Fruit fly (Drosophila melanogaster): ENCODE data around the gene CG8010.

CG8010 gene

dm6 chrX:19281271-19281670 is 12.6 kb upstream of the CG8010 start (continued):
- peak; percentile 52 for TF ChIP-seq BtbVII (GFP tag; optimal IDR thresholded peaks at IDR 0.05)
- TF ChIP-seq sob (GFP tag; IDR thresholded peaks at IDR 0.05), result 0 out of 2 replicates have a peak, but pooled peaks have one; percentile 12
- TF ChIP-seq schlank (tag; optimal IDR thresholded peaks at IDR 0.05), result no peak
- peak; percentile 41 for TF ChIP-seq CG15269 (tag; optimal IDR thresholded peaks at IDR 0.05)
- no peak for TF ChIP-seq CG2678 (tag; optimal IDR thresholded peaks at IDR 0.05)
- no peak for TF ChIP-seq sim (GFP tag; IDR thresholded peaks at IDR 0.05)
- TF ChIP-seq Med (GFP tag), result peak; percentile 75
- peak; percentile 17; the same call in 1 of the 3 replicates for TF ChIP-seq Aef1 (GFP tag; IDR thresholded peaks at IDR 0.05)
- peak; percentile 63; the same call in 1 of the 2 replicates for TF ChIP-seq CG32532 (GFP tag; IDR thresholded peaks at IDR 0.05)
- TF ChIP-seq Antp (GFP tag; optimal IDR thresholded peaks at IDR 0.05), result no peak
- TF ChIP-seq CG13424 (tag; optimal IDR thresholded peaks at IDR 0.05), result peak; percentile 6
- TF ChIP-seq abd-A (tag; optimal IDR thresholded peaks at IDR 0.05), result no peak
- TF ChIP-seq CG3281 (GFP tag; optimal IDR thresholded peaks at IDR 0.05), result peak; percentile 22
- peak; percentile 9 for TF ChIP-seq CG12155 (GFP tag; optimal IDR thresholded peaks at IDR 0.05)
- no peak for TF ChIP-seq Awh (GFP tag; IDR thresholded peaks at IDR 0.05)
- TF ChIP-seq Xrp1 (GFP tag; IDR thresholded peaks at IDR 0.05), result peak; percentile 34; the same call in 1 of the 2 replicates
- no peak for TF ChIP-seq CG15696 (tag; optimal IDR thresholded peaks at IDR 0.05)
- peak; percentile 56 for TF ChIP-seq Meics (GFP tag; optimal IDR thresholded peaks at IDR 0.05)
- TF ChIP-seq CG1529 (GFP tag; optimal IDR thresholded peaks at IDR 0.05), result no peak
- peak; percentile 3 for TF ChIP-seq tin (GFP tag; optimal IDR thresholded peaks at IDR 0.05)
- no peak for TF ChIP-seq CG8290 (GFP tag; optimal IDR thresholded peaks at IDR 0.05)
- TF ChIP-seq CG8290 (tag; optimal IDR thresholded peaks at IDR 0.05), result peak in 1 of 2 experiments; percentile 59

- TF ChIP-seq Xbp1 (GFP tag; optimal IDR thresholded peaks at IDR 0.05) (no peak), zfh2 (GFP tag; optimal IDR thresholded peaks at IDR 0.05) (no peak), Pdp1 (GFP tag; optimal IDR thresholded peaks at IDR 0.05) (no peak), pfk (GFP tag; optimal IDR thresholded peaks at IDR 0.05) (no peak), pzg (GFP tag; optimal IDR thresholded peaks at IDR 0.05) (no peak), CG2889 (GFP tag; IDR thresholded peaks at IDR 0.05) (no peak), CG9797 (GFP tag; optimal IDR thresholded peaks at IDR 0.05) (no peak), CG4617 (GFP tag; optimal IDR thresholded peaks at IDR 0.05; ENCODE audit: borderline replicate concordance) (no peak), Ets65A (GFP tag) (peak; percentile 70), klu (GFP tag; IDR thresholded peaks at IDR 0.05) (no peak), Med (GFP tag) (peak; percentile 50), CG33213 (GFP tag; optimal IDR thresholded peaks at IDR 0.05) (no peak), sens (GFP tag) (peak; percentile 22), YL-1 (GFP tag; optimal IDR thresholded peaks at IDR 0.05) (no peak)
Measured at dm6 chrX:19280685-19281084, 12.0 kb upstream of the CG8010 start.

DNA sequence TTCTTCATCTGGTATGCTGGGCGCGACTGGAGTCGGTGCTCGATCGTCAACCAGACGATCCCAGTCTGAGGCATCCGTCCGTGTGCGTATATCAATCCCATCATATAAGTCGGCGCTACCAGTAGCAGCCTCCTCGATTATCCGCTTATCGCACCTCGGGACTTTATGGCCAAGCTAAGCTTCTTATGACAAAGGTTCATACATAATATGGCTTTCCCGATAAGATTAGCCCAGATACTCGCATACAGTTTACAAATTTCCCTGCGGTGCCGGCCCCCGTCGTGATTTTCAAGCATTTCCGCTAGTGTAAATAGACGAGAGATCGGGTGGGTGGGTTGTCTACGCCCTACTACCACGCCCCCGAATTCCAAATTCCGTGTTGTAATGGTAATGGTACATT is 11.6 kb upstream of the CG8010 start, which contains the start of gene CG8028:
Gene CG8028 (minus strand): TSS at position 101 of the 400 bp plus-strand sequence.
- TF ChIP-seq bbx (GFP tag; IDR thresholded peaks at IDR 0.05; ENCODE audit: partially characterized antibody), result no peak
- TF ChIP-seq dpn (GFP tag; optimal IDR thresholded peaks at IDR 0.05), result no peak
- TF ChIP-seq Med (GFP tag), result peak; percentile 13
- TF ChIP-seq ken (GFP tag; IDR thresholded peaks at IDR 0.05), result no peak
- no peak for TF ChIP-seq CG15269 (tag; optimal IDR thresholded peaks at IDR 0.05)

DNA sequence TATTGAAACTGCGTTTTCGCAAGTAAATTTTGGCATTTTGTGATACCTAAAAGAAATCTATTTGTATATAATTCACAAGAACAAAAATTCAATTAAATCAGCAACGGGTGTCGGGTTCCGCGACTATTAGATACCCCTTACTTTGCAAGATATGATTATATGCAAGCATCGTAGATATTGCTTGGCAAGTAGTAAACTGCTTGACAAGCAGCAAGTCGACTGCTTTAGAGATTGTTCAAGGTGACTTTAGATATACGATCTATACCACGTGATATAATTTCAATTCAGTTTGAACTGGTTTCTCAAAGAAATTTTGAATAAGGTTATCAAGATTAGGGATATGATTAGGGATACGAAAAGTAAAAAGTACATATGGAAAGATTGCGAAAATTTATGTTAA is 9.7 kb upstream of the CG8010 start:
- peak; percentile 88 for TF ChIP-seq CG31365 (tag; optimal IDR thresholded peaks at IDR 0.05)
- TF ChIP-seq CG16863 (GFP tag; optimal IDR thresholded peaks at IDR 0.05), result no peak
- TF ChIP-seq NC2β (GFP tag; optimal IDR thresholded peaks at IDR 0.05), result no peak
- no peak for TF ChIP-seq CG7839 (tag; optimal IDR thresholded peaks at IDR 0.05)
- peak; percentile 22 for TF ChIP-seq stwl (tag; optimal IDR thresholded peaks at IDR 0.05)
- TF ChIP-seq zfh2 (GFP tag; optimal IDR thresholded peaks at IDR 0.05), result no peak
- TF ChIP-seq CG8290 (GFP tag; optimal IDR thresholded peaks at IDR 0.05), result peak; percentile 96
- no peak for TF ChIP-seq CG8290 (tag; optimal IDR thresholded peaks at IDR 0.05)
- TF ChIP-seq Dfd (GFP tag; optimal IDR thresholded peaks at IDR 0.05), result peak in 1 of 2 experiments; percentile 45
- peak in 1 of 2 experiments; percentile 47 for TF ChIP-seq Eip74EF (GFP tag; optimal IDR thresholded peaks at IDR 0.05)
